Worm (Caenorhabditis elegans): ENCODE measurements around the gene mps-4.

ce11 chrIII:8280352-8280751 lies 8.8 kb upstream of the mps-4 start:
- TF ChIP-seq ama-1 (optimal IDR thresholded peaks at IDR 0.05) (no peak), hmg-4 (GFP tag; optimal IDR thresholded peaks at IDR 0.05) (no peak), pes-1 (GFP tag; IDR thresholded peaks at IDR 0.05) (no peak), hnd-1 (tag; optimal IDR thresholded peaks at IDR 0.05) (no peak), ceh-36 (tag; optimal IDR thresholded peaks at IDR 0.05) (no peak), F13C5.2 (tag; optimal IDR thresholded peaks at IDR 0.05) (no peak), flt-1 (GFP tag; IDR thresholded peaks at IDR 0.05) (no peak), tbx-37 (GFP tag; conservative IDR thresholded peaks at IDR 0.05) (no peak), scrt-1 (GFP tag; IDR thresholded peaks at IDR 0.05) (no peak), aly-1 (tag; optimal IDR thresholded peaks at IDR 0.05) (no peak), ets-7 (tag; optimal IDR thresholded peaks at IDR 0.05) (no peak), hmbx-1 (tag; optimal IDR thresholded peaks at IDR 0.05) (no peak), ceh-13 (GFP tag; optimal IDR thresholded peaks at IDR 0.05) (no peak)
